Worm (Caenorhabditis elegans) whole organism, young adult: Measurements from ENCODE around the gene F46B6.13.

ENCODE experiments used
- B0019.2 ChIP-seq: fragments of 200-800 bp; sonication (Bioruptor generic); conservative IDR thresholded peaks from 2 replicates; pipeline ENCODE4 v1.3.6; 2022; ENCODE audit warnings: missing genetic modification reagents, missing genetic modification characterization, missing compliant biosample characterization
- B0261.1 ChIP-seq: sonication (generic microtip); optimal IDR thresholded peaks from 2 replicates; lab custom pipeline; 2016; ENCODE audit warnings: mild to moderate bottlenecking, missing genetic modification characterization, moderate library complexity, missing compliant biosample characterization
- C06A6.2 ChIP-seq: fragments of 200-800 bp; sonication (Bioruptor generic); conservative IDR thresholded peaks from 2 replicates; pipeline ENCODE4 v1.3.6; 2022; ENCODE audit warnings: missing genetic modification characterization, missing compliant biosample characterization
- C17E4.6 ChIP-seq: fragments of 200-800 bp; sonication (Bioruptor generic); IDR thresholded peaks from 2 replicates; pipeline ENCODE4 v1.3.6; 2022; ENCODE audit warnings: missing genetic modification reagents, missing genetic modification characterization, missing compliant biosample characterization
- F39B2.1 ChIP-seq: fragments of 200-800 bp; sonication (Bioruptor generic); IDR thresholded peaks from 2 replicates; pipeline ENCODE4 v1.3.6; 2022; ENCODE audit warnings: missing genetic modification reagents, missing genetic modification characterization, missing compliant biosample characterization
- F52B5.7 ChIP-seq: sonication (generic microtip); optimal IDR thresholded peaks from 2 replicates; lab custom pipeline; 2016; ENCODE audit warnings: mild to moderate bottlenecking, missing genetic modification characterization, missing compliant biosample characterization
- K11D2.4 ChIP-seq: fragments of 200-800 bp; sonication (Bioruptor generic); IDR thresholded peaks from 2 replicates; pipeline ENCODE4 v1.3.6; 2022; ENCODE audit warnings: missing genetic modification reagents, missing genetic modification characterization, missing compliant biosample characterization
- Y53G8AR.9 ChIP-seq: fragments of 200-800 bp; sonication (Bioruptor generic); conservative IDR thresholded peaks from 2 replicates; pipeline ENCODE4 v1.3.6; 2022; ENCODE audit warnings: missing genetic modification reagents, missing genetic modification characterization, missing compliant biosample characterization
- Y56A3A.18 ChIP-seq: fragments of 200-800 bp; sonication (Bioruptor generic); IDR thresholded peaks from 2 replicates; pipeline ENCODE4 v1.3.6; 2022; ENCODE audit warnings: missing genetic modification reagents, missing genetic modification characterization, missing compliant biosample characterization
- akir-1 ChIP-seq: fragments of 200-800 bp; sonication (Bioruptor generic); optimal IDR thresholded peaks from 2 replicates; lab custom pipeline; 2018; ENCODE audit warnings: mild to moderate bottlenecking, missing genetic modification characterization, moderate library complexity, missing compliant biosample characterization
- attf-6 ChIP-seq: fragments of 200-800 bp; sonication (Bioruptor generic); IDR thresholded peaks from 2 replicates; pipeline ENCODE4 v1.3.6; 2022; ENCODE audit warnings: missing genetic modification reagents, missing genetic modification characterization, missing compliant biosample characterization
- bed-1 ChIP-seq: fragments of 200-800 bp; sonication (Bioruptor generic); IDR thresholded peaks from 2 replicates; pipeline ENCODE4 v1.3.6; 2022; ENCODE audit warnings: missing genetic modification reagents, missing genetic modification characterization, missing compliant biosample characterization
- bed-2 ChIP-seq: fragments of 200-800 bp; sonication (Bioruptor generic); IDR thresholded peaks from 2 replicates; pipeline ENCODE4 v1.3.6; 2022; ENCODE audit warnings: missing genetic modification reagents, missing genetic modification characterization, missing compliant biosample characterization
- ceh-100 ChIP-seq: fragments of 200-800 bp; sonication (Bioruptor generic); IDR thresholded peaks from 2 replicates; pipeline ENCODE4 v1.3.6; 2022; ENCODE audit warnings: missing genetic modification reagents, missing genetic modification characterization, missing compliant biosample characterization
- ceh-27 ChIP-seq: fragments of 200-800 bp; sonication (Bioruptor generic); optimal IDR thresholded peaks from 2 replicates; lab custom pipeline; 2018; ENCODE audit warnings: mild to moderate bottlenecking, missing genetic modification characterization, moderate library complexity, missing compliant biosample characterization
- ceh-91 ChIP-seq: fragments of 200-800 bp; sonication (Bioruptor generic); IDR thresholded peaks from 2 replicates; pipeline ENCODE4 v1.3.6; 2022; ENCODE audit warnings: missing genetic modification reagents, missing genetic modification characterization, missing compliant biosample characterization
- egrh-3 ChIP-seq: fragments of 200-800 bp; sonication (Bioruptor generic); IDR thresholded peaks from 2 replicates; pipeline ENCODE4 v1.3.6; 2022; ENCODE audit warnings: missing genetic modification reagents, missing genetic modification characterization, missing compliant biosample characterization
- ets-4 ChIP-seq: fragments of 200-800 bp; sonication (Bioruptor generic); optimal IDR thresholded peaks from 2 replicates; lab custom pipeline; 2018; ENCODE audit warnings: mild to moderate bottlenecking, missing genetic modification characterization, missing compliant biosample characterization
- gei-17 ChIP-seq: fragments of 200-800 bp; sonication (Bioruptor generic); optimal IDR thresholded peaks from 2 replicates; lab custom pipeline; 2018; ENCODE audit warnings: mild to moderate bottlenecking, missing genetic modification characterization, missing compliant biosample characterization
- him-1 ChIP-seq: sonication (generic microtip); optimal IDR thresholded peaks from 2 replicates; lab custom pipeline; 2016; ENCODE audit warnings: missing genotype, missing genetic modification reagents, missing genetic modification characterization, missing compliant biosample characterization
- hlh-26 ChIP-seq: fragments of 200-800 bp; sonication (Bioruptor generic); conservative IDR thresholded peaks from 2 replicates; pipeline ENCODE4 v1.3.6; 2022; ENCODE audit warnings: missing genetic modification reagents, missing genetic modification characterization, missing compliant biosample characterization
- hsf-1 ChIP-seq: fragments of 200-800 bp; sonication (Bioruptor generic); IDR thresholded peaks from 2 replicates; pipeline ENCODE4 v1.3.6; 2022; ENCODE audit warnings: missing genetic modification reagents, missing genetic modification characterization, missing compliant biosample characterization
- let-607 ChIP-seq, 2 experiments: fragments of 200-800 bp in 1 of 2; sonication (Bioruptor generic) in 1 of 2; sonication (generic microtip) in 1 of 2; optimal IDR thresholded peaks; 2 replicates each; lab custom pipeline; 2016 to 2018; ENCODE audit warnings: mild to moderate bottlenecking in 2 of 2, missing compliant biosample characterization in 2 of 2, missing genetic modification characterization in 2 of 2, moderate library complexity in 2 of 2, missing genotype in 1 of 2
- lir-1 ChIP-seq: fragments of 200-800 bp; sonication (Bioruptor generic); conservative IDR thresholded peaks from 2 replicates; pipeline ENCODE4 v1.3.6; 2022; ENCODE audit warnings: missing genetic modification reagents, missing genetic modification characterization, missing compliant biosample characterization
- lsy-27 ChIP-seq: sonication (generic microtip); optimal IDR thresholded peaks from 2 replicates; lab custom pipeline; 2017; ENCODE audit warnings: missing genetic modification characterization, mild to moderate bottlenecking, missing compliant biosample characterization, antibody characterized with exemption, missing genotype, borderline replicate concordance; ENCODE audit not compliant: insufficient read depth
- madf-8 ChIP-seq: fragments of 200-800 bp; sonication (Bioruptor generic); conservative IDR thresholded peaks from 2 replicates; pipeline ENCODE4 v1.3.6; 2022; ENCODE audit warnings: missing genetic modification reagents, missing genetic modification characterization, missing compliant biosample characterization
- mcd-1 ChIP-seq: fragments of 200-800 bp; sonication (Bioruptor generic); IDR thresholded peaks from 2 replicates; pipeline ENCODE4 v1.3.6; 2022; ENCODE audit warnings: missing genetic modification reagents, missing genetic modification characterization, missing compliant biosample characterization
- mxl-1 ChIP-seq: sonication (generic microtip); optimal IDR thresholded peaks from 2 replicates; lab custom pipeline; 2016; ENCODE audit warnings: missing genetic modification characterization, missing compliant biosample characterization
- sea-2 ChIP-seq: fragments of 200-800 bp; sonication (Bioruptor generic); IDR thresholded peaks from 2 replicates; pipeline ENCODE4 v1.3.6; 2022; ENCODE audit warnings: missing genetic modification characterization, missing compliant biosample characterization
- snpc-1.3 ChIP-seq: sonication (generic microtip); optimal IDR thresholded peaks from 2 replicates; lab custom pipeline; 2017; ENCODE audit warnings: missing genetic modification characterization, mild to moderate bottlenecking, missing compliant biosample characterization, antibody characterized with exemption, moderate library complexity, missing genotype, missing genetic modification reagents; ENCODE audit not compliant: insufficient read depth
- snpc-3.4 ChIP-seq: sonication (generic microtip); optimal IDR thresholded peaks from 2 replicates; lab custom pipeline; 2017; ENCODE audit warnings: missing genetic modification characterization, mild to moderate bottlenecking, missing compliant biosample characterization, antibody characterized with exemption, moderate library complexity, missing genotype, missing genetic modification reagents
- snpc-4 ChIP-seq, 5 experiments: fragments of 150-350 bp in 1 of 5; sonication (generic microtip) in 4 of 5; optimal IDR thresholded peaks; 2 replicates each; lab custom pipeline; 2014 to 2018; ENCODE audit warnings: missing genetic modification characterization in 5 of 5, missing biosample characterization in 3 of 5, antibody characterized with exemption in 2 of 5, mild to moderate bottlenecking in 2 of 5, missing compliant biosample characterization in 2 of 5, missing genotype in 2 of 5, moderate library complexity in 2 of 5, missing genetic modification reagents in 1 of 5
- somi-1 ChIP-seq: fragments of 200-800 bp; sonication (Bioruptor generic); optimal IDR thresholded peaks from 2 replicates; lab custom pipeline; 2018; ENCODE audit warnings: mild to moderate bottlenecking, missing genetic modification characterization, missing compliant biosample characterization
- tbx-9 ChIP-seq: sonication (generic microtip); optimal IDR thresholded peaks from 2 replicates; lab custom pipeline; 2016; ENCODE audit warnings: borderline replicate concordance, missing genetic modification characterization, inconsistent platforms, missing compliant biosample characterization
- tlf-1 ChIP-seq: fragments of 200-800 bp; sonication (Bioruptor generic); optimal IDR thresholded peaks from 2 replicates; lab custom pipeline; 2018; ENCODE audit warnings: mild to moderate bottlenecking, missing genetic modification characterization, missing compliant biosample characterization
- unc-130 ChIP-seq: sonication (generic microtip); optimal IDR thresholded peaks from 2 replicates; lab custom pipeline; 2016; ENCODE audit warnings: missing genetic modification reagents, missing genetic modification characterization, missing compliant biosample characterization
- xnd-1 ChIP-seq: sonication (generic microtip); optimal IDR thresholded peaks from 2 replicates; lab custom pipeline; 2016; ENCODE audit warnings: missing genotype, missing genetic modification reagents, missing genetic modification characterization, missing compliant biosample characterization
- ztf-18 ChIP-seq: sonication (generic microtip); optimal IDR thresholded peaks from 2 replicates; lab custom pipeline; 2016; ENCODE audit warnings: missing genotype, mild to moderate bottlenecking, missing genetic modification characterization, missing compliant biosample characterization
- ztf-22 ChIP-seq: fragments of 200-800 bp; sonication (Bioruptor generic); optimal IDR thresholded peaks from 2 replicates; lab custom pipeline; 2018; ENCODE audit warnings: mild to moderate bottlenecking, missing genetic modification characterization, moderate library complexity, missing compliant biosample characterization
- ztf-6 ChIP-seq: fragments of 200-800 bp; sonication (Bioruptor generic); IDR thresholded peaks from 2 replicates; pipeline ENCODE4 v1.3.6; 2022; ENCODE audit warnings: missing genetic modification reagents, missing genetic modification characterization, missing compliant biosample characterization

F46B6.13 gene

ce11 chrV:9821724-9822123 lies 22.7 kb upstream of the F46B6.13 start, which contains the start of gene str-193:
Gene str-193, minus strand, starts transcription at chrV:9821824.
- TF ChIP-seq hlh-26 (no peak), C06A6.2 (GFP tag; lab: Robert Waterston, UW) (no peak), madf-8 (GFP tag; lab: Robert Waterston, UW) (no peak), attf-6 (no peak), egrh-3 (GFP tag; lab: Robert Waterston, UW) (no peak), tlf-1 (GFP tag; lab: Kevin White, UChicago) (no peak), tbx-9 (tag; lab: Kevin White, UChicago) (no peak), ztf-6 (GFP tag; lab: Robert Waterston, UW) (no peak), somi-1 (no peak), hsf-1 (no peak), ets-4 (no peak)

- TF ChIP-seq xnd-1 (tag; lab: Kevin White, UChicago): no peak
- TF ChIP-seq ceh-100 (GFP tag; lab: Robert Waterston, UW): no peak
- TF ChIP-seq bed-2 (GFP tag; lab: Robert Waterston, UW): no peak
Measured at ce11 chrV:9816390-9816789, 17.4 kb upstream of the F46B6.13 start, which contains the start of gene sru-31. Gene sru-31, plus strand, starts transcription at chrV:9816690.

ce11 chrV:9813527-9813926 lies 14.6 kb upstream of the F46B6.13 start, which contains the start of gene sru-30:
Gene sru-30, plus strand, starts transcription at chrV:9813827.
- no peak for TF ChIP-seq lir-1 (GFP tag; lab: Robert Waterston, UW)
- no peak for TF ChIP-seq him-1 (tag; lab: Kevin White, UChicago)
- no peak for TF ChIP-seq mcd-1 (GFP tag; lab: Robert Waterston, UW)
- TF ChIP-seq snpc-4 (GFP tag; optimal IDR thresholded peaks at IDR 0.05; lab: Kevin White, UChicago): no peak
- no peak for TF ChIP-seq snpc-4 (tag; optimal IDR thresholded peaks at IDR 0.05; lab: Kevin White, UChicago)
- TF ChIP-seq mxl-1 (tag; lab: Kevin White, UChicago): no peak
- TF ChIP-seq snpc-1.3 (tag; lab: Kevin White, UChicago): no peak
- TF ChIP-seq akir-1 (GFP tag; lab: Kevin White, UChicago): no peak
- TF ChIP-seq ztf-22 (GFP tag; lab: Kevin White, UChicago): no peak
- TF ChIP-seq K11D2.4 (GFP tag; lab: Robert Waterston, UW): no peak
- TF ChIP-seq C17E4.6 (GFP tag; lab: Robert Waterston, UW): no peak
- no peak for TF ChIP-seq ztf-18 (tag; lab: Kevin White, UChicago)
- no peak for TF ChIP-seq B0019.2
- no peak for TF ChIP-seq snpc-3.4 (tag; lab: Kevin White, UChicago)
- TF ChIP-seq sea-2 (GFP tag; lab: Robert Waterston, UW): no peak
- no peak for TF ChIP-seq B0261.1 (tag; lab: Kevin White, UChicago)

- TF ChIP-seq ceh-27 (GFP tag; lab: Kevin White, UChicago) (no peak), F39B2.1 (GFP tag; lab: Robert Waterston, UW) (no peak)
Measured at ce11 chrV:9812216-9812615, 13.2 kb upstream of the F46B6.13 start.

- TF ChIP-seq let-607 (tag; optimal IDR thresholded peaks at IDR 0.05; lab: Kevin White, UChicago): no peak
- TF ChIP-seq Y53G8AR.9 (GFP tag; lab: Robert Waterston, UW): no peak
- TF ChIP-seq bed-2 (GFP tag; lab: Robert Waterston, UW): no peak
- no peak for TF ChIP-seq ztf-22 (GFP tag; lab: Kevin White, UChicago)
- no peak for TF ChIP-seq gei-17
- TF ChIP-seq ceh-91 (GFP tag; lab: Robert Waterston, UW): no peak
- no peak for TF ChIP-seq unc-130 (GFP tag; lab: Kevin White, UChicago)
- no peak for TF ChIP-seq lsy-27 (tag; lab: Kevin White, UChicago)
- TF ChIP-seq bed-1 (GFP tag; lab: Robert Waterston, UW): no peak
- no peak for TF ChIP-seq F52B5.7 (tag; lab: Kevin White, UChicago)
- TF ChIP-seq Y56A3A.18: no peak
Measured at ce11 chrV:9811154-9811553, 12.2 kb upstream of the F46B6.13 start, which contains the start of gene sru-29. Gene sru-29, plus strand, starts transcription at chrV:9811454.
